Worm (Caenorhabditis elegans) whole organism, L4 larva: ENCODE measurements around the gene T24D5.1.

Experiments
- D1046.2 ChIP-seq: fragments of 200-800 bp; sonication (Bioruptor generic); IDR thresholded peaks from 2 replicates; pipeline ENCODE4 v1.3.6; 2022; ENCODE audit warnings: missing genetic modification characterization, missing compliant biosample characterization
- F10B5.3 ChIP-seq: sonication (generic microtip); optimal IDR thresholded peaks from 2 replicates; lab custom pipeline; 2016; ENCODE audit warnings: mild to moderate bottlenecking, missing genetic modification characterization, missing compliant biosample characterization
- F44E2.7 ChIP-seq: fragments of 200-800 bp; sonication (Bioruptor generic); IDR thresholded peaks from 2 replicates; pipeline ENCODE4 v2.1.2; 2022; ENCODE audit warnings: missing genetic modification characterization, missing compliant biosample characterization
- Y48G9A.11 ChIP-seq: fragments of 200-800 bp; sonication (Bioruptor generic); IDR thresholded peaks from 2 replicates; pipeline ENCODE4 v1.3.6; 2022; ENCODE audit warnings: missing genetic modification reagents, missing genetic modification characterization, missing compliant biosample characterization
- Y5F2A.4 ChIP-seq: fragments of 200-800 bp; sonication (Bioruptor generic); optimal IDR thresholded peaks from 2 replicates; lab custom pipeline; 2018; ENCODE audit warnings: mild to moderate bottlenecking, missing genetic modification characterization, missing compliant biosample characterization
- ZK546.5 ChIP-seq, 2 experiments: sonication (generic microtip); optimal IDR thresholded peaks; 2 replicates each; lab custom pipeline; 2017; ENCODE audit warnings: missing biosample characterization in 2 of 2, missing genetic modification characterization in 2 of 2
- aha-1 ChIP-seq: fragments of 150-350 bp; peaks from one replicate; lab custom pipeline; 2014; ENCODE audit warnings: missing biosample characterization, missing genetic modification characterization
- attf-4 ChIP-seq: sonication (generic microtip); optimal IDR thresholded peaks from 3 replicates; lab custom pipeline; 2017; ENCODE audit warnings: missing biosample characterization, missing genetic modification characterization
- ceh-44 ChIP-seq: fragments of 200-800 bp; sonication (Bioruptor generic); IDR thresholded peaks from 2 replicates; pipeline ENCODE4 v1.3.6; 2022; ENCODE audit warnings: missing genetic modification reagents, missing genetic modification characterization, missing compliant biosample characterization
- ceh-62 ChIP-seq: sonication (generic microtip); optimal IDR thresholded peaks from 2 replicates; lab custom pipeline; 2017; ENCODE audit warnings: missing biosample characterization, missing genetic modification characterization
- cey-2 ChIP-seq: sonication (generic microtip); optimal IDR thresholded peaks from 3 replicates; lab custom pipeline; 2017; ENCODE audit warnings: missing genetic modification characterization, mild to moderate bottlenecking, missing compliant biosample characterization, antibody characterized with exemption, borderline replicate concordance; ENCODE audit not compliant: insufficient read depth
- daf-16 ChIP-seq, 3 experiments: sonication (generic microtip); optimal IDR thresholded peaks; 2 replicates each; lab custom pipeline; 2016 to 2017; ENCODE audit warnings: missing genetic modification characterization in 3 of 3, missing genetic modification reagents in 3 of 3, mild to moderate bottlenecking in 2 of 3, missing compliant biosample characterization in 2 of 3, missing biosample characterization in 1 of 3, moderate library complexity in 1 of 3
- daf-19 ChIP-seq: fragments of 200-800 bp; sonication (Bioruptor generic); conservative IDR thresholded peaks from 2 replicates; pipeline ENCODE4 v1.3.6; 2022; ENCODE audit warnings: missing genetic modification characterization, missing compliant biosample characterization
- dmd-8 ChIP-seq: fragments of 200-800 bp; sonication (Bioruptor generic); IDR thresholded peaks from 2 replicates; pipeline ENCODE4 v1.3.6; 2022; ENCODE audit warnings: missing genetic modification characterization, missing compliant biosample characterization
- dmd-9 ChIP-seq: fragments of 200-800 bp; sonication (Bioruptor generic); IDR thresholded peaks from 2 replicates; pipeline ENCODE4 v1.3.6; 2022; ENCODE audit warnings: missing genetic modification reagents, missing genetic modification characterization, missing compliant biosample characterization
- egl-27 ChIP-seq: sonication (generic microtip); optimal IDR thresholded peaks from 3 replicates; lab custom pipeline; 2017; ENCODE audit warnings: missing biosample characterization, missing genetic modification reagents, missing genetic modification characterization
- egl-43 ChIP-seq: fragments of 200-800 bp; sonication (Bioruptor generic); IDR thresholded peaks from 2 replicates; pipeline ENCODE4 v1.3.6; 2022; ENCODE audit warnings: missing genetic modification reagents, missing genetic modification characterization, missing compliant biosample characterization
- fkh-10 ChIP-seq: fragments of 150-350 bp; optimal IDR thresholded peaks from 2 replicates; lab custom pipeline; 2014; ENCODE audit warnings: missing biosample characterization, missing genetic modification reagents, missing genetic modification characterization
- fos-1 ChIP-seq: fragments of 150-350 bp; optimal IDR thresholded peaks from 2 replicates; lab custom pipeline; 2014; ENCODE audit warnings: missing biosample characterization, missing genetic modification characterization
- gei-8 ChIP-seq: fragments of 200-800 bp; sonication (Bioruptor generic); optimal IDR thresholded peaks from 2 replicates; lab custom pipeline; 2018; ENCODE audit warnings: mild to moderate bottlenecking, missing genetic modification characterization, missing compliant biosample characterization
- hlh-30 ChIP-seq: sonication (generic microtip); optimal IDR thresholded peaks from 2 replicates; lab custom pipeline; 2017; ENCODE audit warnings: antibody characterized with exemption, mild to moderate bottlenecking, missing genetic modification characterization, missing compliant biosample characterization; ENCODE audit not compliant: insufficient read depth
- hmg-1.1 ChIP-seq: fragments of 200-800 bp; sonication (Bioruptor generic); IDR thresholded peaks from 2 replicates; pipeline ENCODE4 v1.3.6; 2022; ENCODE audit warnings: missing genetic modification reagents, missing genetic modification characterization, missing compliant biosample characterization
- lin-29 ChIP-seq: fragments of 200-800 bp; sonication (Bioruptor generic); IDR thresholded peaks from 2 replicates; pipeline ENCODE4 v1.3.6; 2022; ENCODE audit warnings: missing genetic modification reagents, missing genetic modification characterization, missing compliant biosample characterization
- lin-39 ChIP-seq: fragments of 150-350 bp; optimal IDR thresholded peaks from 2 replicates; lab custom pipeline; 2014; ENCODE audit warnings: missing biosample characterization, missing genetic modification reagents, missing genetic modification characterization
- lir-3 ChIP-seq: sonication (generic microtip); optimal IDR thresholded peaks from 2 replicates; lab custom pipeline; 2016; ENCODE audit warnings: mild to moderate bottlenecking, missing genetic modification characterization, missing compliant biosample characterization
- madf-9 ChIP-seq: fragments of 200-800 bp; sonication (Bioruptor generic); conservative IDR thresholded peaks from 2 replicates; pipeline ENCODE4 v1.3.6; 2022; ENCODE audit warnings: missing genetic modification reagents, missing genetic modification characterization, missing compliant biosample characterization
- nhr-102 ChIP-seq: sonication (generic microtip); optimal IDR thresholded peaks from 2 replicates; lab custom pipeline; 2016; ENCODE audit warnings: mild to moderate bottlenecking, missing genetic modification characterization, moderate library complexity, missing compliant biosample characterization
- nhr-111 ChIP-seq: fragments of 200-800 bp; sonication (Bioruptor generic); optimal IDR thresholded peaks from 2 replicates; lab custom pipeline; 2018; ENCODE audit warnings: mild to moderate bottlenecking, missing genetic modification characterization, missing compliant biosample characterization
- nhr-25 ChIP-seq: sonication (generic microtip); optimal IDR thresholded peaks from 2 replicates; lab custom pipeline; 2017; ENCODE audit warnings: missing genetic modification characterization, mild to moderate bottlenecking, missing compliant biosample characterization, antibody characterized with exemption, moderate library complexity, borderline replicate concordance; ENCODE audit not compliant: insufficient read depth
- nhr-76 ChIP-seq: fragments of 150-350 bp; optimal IDR thresholded peaks from 2 replicates; lab custom pipeline; 2014; ENCODE audit warnings: missing biosample characterization, missing genetic modification characterization
- pqm-1 ChIP-seq: sonication (generic microtip); optimal IDR thresholded peaks from 2 replicates; lab custom pipeline; 2017; ENCODE audit warnings: missing biosample characterization, missing genetic modification characterization
- rbr-2 ChIP-seq: sonication (generic microtip); optimal IDR thresholded peaks from 2 replicates; lab custom pipeline; 2016; ENCODE audit warnings: missing genotype, missing genetic modification characterization, missing compliant biosample characterization
- sdz-12 ChIP-seq: fragments of 200-800 bp; sonication (Bioruptor generic); optimal IDR thresholded peaks from 2 replicates; lab custom pipeline; 2018; ENCODE audit warnings: mild to moderate bottlenecking, missing genetic modification characterization, missing compliant biosample characterization
- set-16 ChIP-seq: fragments of 200-800 bp; sonication (Bioruptor generic); IDR thresholded peaks from 2 replicates; pipeline ENCODE4 v1.3.6; 2022; ENCODE audit warnings: missing genetic modification reagents, missing genetic modification characterization, missing compliant biosample characterization
- unc-130 ChIP-seq: sonication (generic microtip); optimal IDR thresholded peaks from 2 replicates; lab custom pipeline; 2016; ENCODE audit warnings: missing genetic modification reagents, missing genetic modification characterization, missing compliant biosample characterization
- unc-39 ChIP-seq: sonication (generic microtip); optimal IDR thresholded peaks from 2 replicates; lab custom pipeline; 2017; ENCODE audit warnings: missing biosample characterization, missing genetic modification characterization
- unc-62 ChIP-seq, 3 experiments: fragments of 150-350 bp in 1 of 3; sonication (generic microtip); optimal IDR thresholded peaks in 2 of 3; peaks in 1 of 3; 1 replicate in 1 of 3; 2 replicates in 2 of 3; lab custom pipeline; 2014 to 2017; ENCODE audit warnings: missing biosample characterization in 3 of 3, missing genetic modification characterization in 3 of 3, missing genetic modification reagents in 3 of 3, missing genotype in 1 of 3
- zfp-2 ChIP-seq: sonication (generic microtip); optimal IDR thresholded peaks from 2 replicates; lab custom pipeline; 2016; ENCODE audit warnings: mild to moderate bottlenecking, missing genetic modification characterization, missing compliant biosample characterization

Gene T24D5.1

ce11 chrX:12563589-12563988, 11.0 kb upstream of the T24D5.1 start (continued):
- no peak for TF ChIP-seq attf-4 (tag; lab: Kevin White, UChicago)
- no peak for TF ChIP-seq unc-39 (tag; lab: Kevin White, UChicago)
- no peak for TF ChIP-seq fos-1 (tag; lab: Kevin White, UChicago)
- no peak; the same call in 1 of the 2 replicates for TF ChIP-seq Y48G9A.11
- no peak for TF ChIP-seq lin-39 (tag; lab: Kevin White, UChicago)
- TF ChIP-seq egl-43 (GFP tag; lab: Robert Waterston, UW): no peak; the same call in 1 of the 2 replicates
- no peak for TF ChIP-seq nhr-102
- TF ChIP-seq zfp-2 (tag; lab: Kevin White, UChicago): peak; percentile 50
- no peak for TF ChIP-seq ceh-62 (tag; lab: Kevin White, UChicago)
- TF ChIP-seq gei-8: peak; percentile 78
- TF ChIP-seq F10B5.3 (tag; lab: Kevin White, UChicago): peak; percentile 75
- peak; percentile 81 for TF ChIP-seq lin-29 (GFP tag; lab: Robert Waterston, UW)
- TF ChIP-seq dmd-8: peak; percentile 98
- TF ChIP-seq sdz-12 (GFP tag; lab: Kevin White, UChicago): peak; percentile 66
- peak; percentile 83 for TF ChIP-seq lir-3
- peak in 1 of 2 experiments; percentile 99 for TF ChIP-seq unc-62 (GFP tag; optimal IDR thresholded peaks at IDR 0.05 in 1 of 2; lab: Kevin White, UChicago)
- no peak for TF ChIP-seq unc-62 (tag; optimal IDR thresholded peaks at IDR 0.05; lab: Kevin White, UChicago)
- TF ChIP-seq daf-16 (GFP tag; optimal IDR thresholded peaks at IDR 0.05; lab: Kevin White, UChicago): peak; percentile 45 to 95
- TF ChIP-seq daf-16 (tag; optimal IDR thresholded peaks at IDR 0.05; lab: Kevin White, UChicago): peak; percentile 66

ce11 chrX:12578052-12578451, 3.5 kb downstream of the T24D5.1 start:
- TF ChIP-seq set-16 (GFP tag; lab: Robert Waterston, UW): peak; percentile 92

DNA sequence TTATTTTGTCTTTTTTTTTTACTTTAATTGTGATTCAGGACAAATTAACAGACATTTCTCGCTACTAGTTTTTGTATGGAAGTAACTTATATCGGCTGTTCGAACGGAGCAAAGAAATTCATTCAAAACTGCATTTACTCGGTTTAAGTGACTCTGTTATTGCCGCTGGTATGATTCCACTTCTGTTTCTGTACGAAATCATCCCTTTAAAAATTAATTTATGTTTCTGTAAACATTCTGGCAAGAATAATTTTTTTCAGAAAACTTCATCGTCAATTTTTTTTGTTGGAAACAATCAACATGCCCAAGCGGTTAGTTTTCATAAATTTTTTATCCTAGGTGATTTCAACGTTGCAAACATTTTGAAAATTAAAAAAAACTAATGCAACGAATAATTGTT, 5.2 kb downstream of the T24D5.1 start, which contains the start of gene T24D5.3:
Gene T24D5.3, plus strand, starts transcription at position 301 of the 400 bp plus-strand sequence.
- TF ChIP-seq fos-1 (tag; lab: Kevin White, UChicago): no peak
- TF ChIP-seq ZK546.5 (tag; optimal IDR thresholded peaks at IDR 0.05; lab: Kevin White, UChicago): no peak
- TF ChIP-seq cey-2 (tag; lab: Kevin White, UChicago): no peak
- TF ChIP-seq D1046.2 (GFP tag; lab: Robert Waterston, UW): no peak
- no peak for TF ChIP-seq hmg-1.1 (GFP tag; lab: Robert Waterston, UW)
- TF ChIP-seq dmd-9 (GFP tag; lab: Robert Waterston, UW): no peak
- no peak for TF ChIP-seq egl-27
- no peak for TF ChIP-seq hlh-30 (tag; lab: Kevin White, UChicago)
- TF ChIP-seq Y5F2A.4 (GFP tag; lab: Kevin White, UChicago): no peak

DNA sequence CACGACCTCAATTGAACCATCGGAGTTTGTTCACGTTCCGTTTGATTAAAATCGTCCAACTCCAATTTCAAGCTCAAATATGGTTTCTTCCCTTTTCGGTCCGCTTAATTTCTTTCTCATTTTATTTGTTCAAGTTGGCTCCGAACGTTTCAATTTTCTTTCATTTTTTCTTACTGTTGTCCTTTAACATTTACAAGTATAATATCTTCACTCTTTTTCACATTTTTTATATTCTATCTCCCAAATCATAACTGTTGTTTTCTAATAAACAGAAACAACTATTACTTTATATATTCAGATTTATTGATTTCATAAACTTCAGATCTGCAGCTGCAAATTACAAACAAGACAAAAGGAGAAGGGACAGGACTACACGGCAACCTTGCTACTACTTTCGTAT, 8.9 kb downstream of the T24D5.1 start:
- peak in 1 of 2 experiments; percentile 91 for TF ChIP-seq unc-62 (GFP tag; optimal IDR thresholded peaks at IDR 0.05 in 1 of 2; lab: Kevin White, UChicago)
- no peak for TF ChIP-seq unc-62 (tag; optimal IDR thresholded peaks at IDR 0.05; lab: Kevin White, UChicago)
- no peak for TF ChIP-seq nhr-111 (GFP tag; lab: Kevin White, UChicago)
- TF ChIP-seq, all 104 proteins: peak for 1

ce11 chrX:12586352-12586751, 11.8 kb downstream of the T24D5.1 start, which contains the start of gene T24D5.2:
Gene T24D5.2, minus strand, starts transcription at chrX:12586452.
- TF ChIP-seq ceh-44 (no peak), aha-1 (tag; lab: Kevin White, UChicago) (peak; percentile 26)

- TF ChIP-seq F44E2.7 (no peak), hmg-1.1 (GFP tag; lab: Robert Waterston, UW) (0 out of 2 replicates have a peak, but pooled peaks have one; percentile 9), nhr-76 (tag; lab: Kevin White, UChicago) (no peak), pqm-1 (tag; lab: Kevin White, UChicago) (no peak), rbr-2 (tag; lab: Kevin White, UChicago) (no peak), egl-27 (no peak), attf-4 (tag; lab: Kevin White, UChicago) (no peak), dmd-8 (no peak), zfp-2 (tag; lab: Kevin White, UChicago) (no peak), fkh-10 (GFP tag; lab: Kevin White, UChicago) (peak; percentile 5), hlh-30 (tag; lab: Kevin White, UChicago) (no peak), nhr-25 (tag; lab: Kevin White, UChicago) (no peak), daf-19 (GFP tag; lab: Robert Waterston, UW) (no peak), unc-130 (GFP tag; lab: Kevin White, UChicago) (no peak), madf-9 (GFP tag; lab: Robert Waterston, UW) (no peak), ceh-44 (no peak)
Observed at ce11 chrX:12589503-12589902, 14.9 kb downstream of the T24D5.1 start.
